Worm (Caenorhabditis elegans) whole organism, L2 larva: ENCODE data around the gene sqst-1.

Experiments
- ama-1 ChIP-seq: fragments of 150-350 bp; optimal IDR thresholded peaks from 2 replicates; lab custom pipeline; 2018; ENCODE audit warnings: inconsistent platforms
- nhr-11 ChIP-seq: fragments of 150-350 bp; optimal IDR thresholded peaks from 2 replicates; lab custom pipeline; 2014; ENCODE audit warnings: missing biosample characterization, missing genetic modification characterization
- unc-62 ChIP-seq: fragments of 150-350 bp; optimal IDR thresholded peaks from 2 replicates; lab custom pipeline; 2014; ENCODE audit warnings: missing biosample characterization, missing genetic modification reagents, missing genetic modification characterization

DNA sequence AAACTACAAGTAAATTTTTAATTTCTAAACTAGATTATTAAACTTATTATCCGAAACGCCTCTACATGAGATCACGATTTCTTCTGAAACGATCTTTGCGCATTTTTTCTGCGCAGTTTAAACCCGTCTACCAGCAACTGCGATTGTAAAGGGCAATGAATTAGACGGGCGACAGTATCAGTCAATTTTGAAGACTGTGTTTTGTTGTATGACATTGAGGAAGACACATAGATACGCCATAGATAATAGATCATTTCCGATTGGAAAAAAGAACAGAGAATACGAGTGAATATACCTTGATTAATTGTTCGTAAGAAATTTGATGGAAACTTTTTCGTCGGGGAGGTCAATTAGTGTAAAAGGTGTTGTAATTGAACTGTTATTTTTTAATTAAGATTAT lies 12.7 kb upstream of the sqst-1 start:
- TF ChIP-seq ama-1 (lab: Kevin White, UChicago) (no peak), unc-62 (GFP tag; lab: Kevin White, UChicago) (no peak), nhr-11 (tag; lab: Kevin White, UChicago) (no peak)
